Fruit fly (Drosophila melanogaster) whole organism, prepupa: ENCODE results near the gene Alms1b.

Source experiments
- CG6276 ChIP-seq: fragments of 200-800 bp; sonication (Bioruptor generic); optimal IDR thresholded peaks from 2 replicates; lab custom pipeline; 2017; ENCODE audit warnings: missing biosample characterization, mild to moderate bottlenecking, missing genetic modification characterization
- CG6792 ChIP-seq: fragments of 200-800 bp; sonication (Bioruptor generic); optimal IDR thresholded peaks from 3 replicates; lab custom pipeline; 2016; ENCODE audit warnings: missing biosample characterization, missing genetic modification characterization
- CG9139 ChIP-seq: fragments of 200-800 bp; sonication (Bioruptor generic); optimal IDR thresholded peaks from 3 replicates; lab custom pipeline; 2017; ENCODE audit warnings: missing biosample characterization, mild to moderate bottlenecking, missing genetic modification characterization
- achi ChIP-seq: fragments of 200-800 bp; sonication (Bioruptor generic); optimal IDR thresholded peaks from 3 replicates; lab custom pipeline; 2016; ENCODE audit warnings: missing biosample characterization, missing genetic modification characterization
- eg ChIP-seq: fragments of 200-800 bp; sonication (Bioruptor generic); IDR thresholded peaks from 3 replicates; pipeline ENCODE4 v1.3.6; 2022; ENCODE audit warnings: missing biosample characterization, missing genetic modification characterization
- esn ChIP-seq: fragments of 200-800 bp; sonication (Bioruptor generic); optimal IDR thresholded peaks from 2 replicates; lab custom pipeline; 2016; ENCODE audit warnings: missing biosample characterization, mild to moderate bottlenecking, missing genetic modification characterization, moderate library complexity
- fd59A ChIP-seq: fragments of 200-800 bp; sonication (Bioruptor generic); optimal IDR thresholded peaks from 2 replicates; lab custom pipeline; 2017; ENCODE audit warnings: missing biosample characterization, mild to moderate bottlenecking, missing genetic modification characterization, missing genetic modification reagents
- fd85E ChIP-seq: fragments of 200-800 bp; sonication (Bioruptor generic); optimal IDR thresholded peaks from 3 replicates; lab custom pipeline; 2016; ENCODE audit warnings: missing biosample characterization, missing genetic modification characterization

dm6 chrX:4616865-4617669 lies 13.7 kb downstream of the Alms1b start, which contains the start of gene peb:
- peak; percentile 64; the same call in 2 of the 3 replicates for TF ChIP-seq eg (GFP tag; lab: Robert Waterston, UW)
- TF ChIP-seq CG6792 (GFP tag; lab: Kevin White, UChicago): peak; percentile 19
- TF ChIP-seq CG9139: peak; percentile 22
- TF ChIP-seq achi (GFP tag; lab: Kevin White, UChicago): no peak
- no peak for TF ChIP-seq fd85E (GFP tag; lab: Kevin White, UChicago)
- TF ChIP-seq esn (GFP tag; lab: Kevin White, UChicago): peak; percentile 64
- peak; percentile 47 for TF ChIP-seq CG6276 (GFP tag; lab: Kevin White, UChicago)
- no peak for TF ChIP-seq fd59A
